Worm (Caenorhabditis elegans): Measurements from ENCODE around the gene phlp-2.
A peak's percentile ranks its signal among the peaks of the same experiment; 100 is the strongest.

Gene phlp-2

DNA sequence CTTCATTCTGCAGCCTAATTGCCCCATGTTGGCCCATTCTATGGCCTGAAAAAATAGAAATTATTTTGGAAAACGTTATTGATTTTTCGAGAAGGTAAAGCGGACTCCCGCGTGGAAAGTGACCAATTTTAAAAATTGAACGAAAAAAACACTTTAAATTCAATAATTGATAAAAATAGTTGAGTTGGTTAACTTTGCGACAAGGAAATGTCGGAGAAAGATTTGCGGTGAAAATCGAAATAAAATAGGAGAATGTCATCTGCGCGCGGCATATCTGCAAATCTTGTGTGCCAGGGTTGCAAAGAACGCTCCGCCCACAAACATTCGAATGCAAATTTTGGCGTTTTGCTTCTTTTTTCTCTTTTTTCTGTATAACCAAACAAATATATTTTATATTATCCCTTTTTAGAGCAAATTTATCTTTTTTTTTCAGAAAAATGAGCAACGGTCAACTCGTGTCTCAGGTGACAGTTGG, 38.3 kb upstream of the phlp-2 start, which contains the start of the genes rnf-121 and C16C10.4 (continued):
- TF ChIP-seq rpc-1 (optimal IDR thresholded peaks at IDR 0.05) (peak; percentile 56), rpc-1 (tag; optimal IDR thresholded peaks at IDR 0.05) (no peak), madf-6 (GFP tag; IDR thresholded peaks at IDR 0.05) (peak; percentile 82), D2030.7 (GFP tag; IDR thresholded peaks at IDR 0.05) (peak; percentile 61; the same call in 1 of the 2 replicates), nhr-80 (tag; optimal IDR thresholded peaks at IDR 0.05) (peak; percentile 1), snpc-1.1 (tag; optimal IDR thresholded peaks at IDR 0.05; ENCODE audit: insufficient read depth) (peak; percentile 31), unc-130 (GFP tag; optimal IDR thresholded peaks at IDR 0.05) (peak; percentile 73), tlf-1 (GFP tag; optimal IDR thresholded peaks at IDR 0.05) (peak; percentile 38), ZK185.1 (tag; optimal IDR thresholded peaks at IDR 0.05; ENCODE audit: poor library complexity, severe bottlenecking) (peak; percentile 86), snpc-1.3 (tag; optimal IDR thresholded peaks at IDR 0.05; ENCODE audit: insufficient read depth) (peak; percentile 71), F37B4.10 (GFP tag; IDR thresholded peaks at IDR 0.05) (no peak), repo-1 (tag; optimal IDR thresholded peaks at IDR 0.05) (peak; percentile 4), die-1 (tag; optimal IDR thresholded peaks at IDR 0.05) (peak; percentile 50), athp-1 (tag; optimal IDR thresholded peaks at IDR 0.05) (peak; percentile 40), ztf-25 (GFP tag; IDR thresholded peaks at IDR 0.05) (0 out of 2 replicates have a peak, but pooled peaks have one; percentile 30), lin-35 (GFP tag; optimal IDR thresholded peaks at IDR 0.05) (peak in 1 of 3 experiments; percentile 25), F22D6.2 (tag; optimal IDR thresholded peaks at IDR 0.05) (peak; percentile 20), xnd-1 (tag; optimal IDR thresholded peaks at IDR 0.05) (peak; percentile 38), B0336.3 (GFP tag; IDR thresholded peaks at IDR 0.05) (peak; percentile 20; the same call in 1 of the 2 replicates), let-607 (tag; optimal IDR thresholded peaks at IDR 0.05) (peak in 1 of 2 experiments; percentile 42), F23B12.7 (tag; optimal IDR thresholded peaks at IDR 0.05; ENCODE audit: insufficient read depth) (peak; percentile 67), him-1 (tag; optimal IDR thresholded peaks at IDR 0.05) (peak; percentile 0), pbrm-1 (GFP tag; IDR thresholded peaks at IDR 0.05) (peak; percentile 31; the same call in 1 of the 2 replicates), sptf-2 (GFP tag; optimal IDR thresholded peaks at IDR 0.05) (no peak), lsl-1 (GFP tag; optimal IDR thresholded peaks at IDR 0.05) (peak; percentile 47), snpc-4 (GFP tag; optimal IDR thresholded peaks at IDR 0.05) (peak; percentile 5), snpc-4 (tag; optimal IDR thresholded peaks at IDR 0.05) (peak in 2 of 4 experiments; percentile 28 to 54), dox-1 (GFP tag; IDR thresholded peaks at IDR 0.05) (peak; percentile 68; the same call in 1 of the 2 replicates)

DNA sequence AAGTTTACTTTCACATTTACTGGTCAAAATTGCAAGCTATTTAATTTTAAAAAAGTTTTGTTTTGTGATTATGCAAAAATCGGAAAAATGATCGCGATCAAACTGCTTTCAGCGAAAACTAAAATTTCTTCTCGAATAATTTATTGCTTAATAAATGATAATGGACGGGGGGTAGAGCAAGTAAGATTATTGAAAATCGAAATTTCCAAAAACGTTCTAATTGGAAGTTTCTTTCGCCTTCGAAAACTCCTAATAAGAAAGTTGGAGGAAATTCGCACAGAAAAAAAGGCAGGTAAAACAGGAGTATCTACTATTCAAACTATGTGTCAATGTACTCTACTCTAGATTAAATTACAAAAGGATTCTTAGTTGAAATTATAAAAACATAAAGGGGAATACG, 37.1 kb upstream of the phlp-2 start:
- TF ChIP-seq cebp-2 (GFP tag; IDR thresholded peaks at IDR 0.05) (peak; percentile 61; the same call in 1 of the 2 replicates), nhr-179 (tag; optimal IDR thresholded peaks at IDR 0.05) (no peak), ccch-3 (GFP tag; optimal IDR thresholded peaks at IDR 0.05) (no peak), let-607 (tag; optimal IDR thresholded peaks at IDR 0.05) (peak in 1 of 2 experiments; percentile 11), him-1 (tag; optimal IDR thresholded peaks at IDR 0.05) (peak; percentile 63), sdz-38 (tag; optimal IDR thresholded peaks at IDR 0.05) (no peak), hsf-1 (GFP tag; IDR thresholded peaks at IDR 0.05) (peak; percentile 77), nfya-1 (tag; optimal IDR thresholded peaks at IDR 0.05; ENCODE audit: borderline replicate concordance, insufficient read depth) (no peak), lin-26 (GFP tag; IDR thresholded peaks at IDR 0.05) (no peak; the same call in 1 of the 2 replicates), ceh-100 (GFP tag; IDR thresholded peaks at IDR 0.05) (peak; percentile 32; the same call in 1 of the 2 replicates), mxl-1 (tag; optimal IDR thresholded peaks at IDR 0.05) (no peak), ztf-18 (tag; optimal IDR thresholded peaks at IDR 0.05) (no peak), ztf-3 (GFP tag; optimal IDR thresholded peaks at IDR 0.05) (no peak), ztf-22 (GFP tag; optimal IDR thresholded peaks at IDR 0.05) (no peak), aptf-2 (GFP tag; conservative IDR thresholded peaks at IDR 0.05) (no peak), nhr-90 (tag; optimal IDR thresholded peaks at IDR 0.05) (no peak), nfya-2 (GFP tag; IDR thresholded peaks at IDR 0.05) (peak; percentile 83; the same call in 1 of the 2 replicates), hmg-1.2 (GFP tag; IDR thresholded peaks at IDR 0.05) (peak; percentile 35; the same call in 1 of the 2 replicates), egrh-3 (GFP tag; IDR thresholded peaks at IDR 0.05) (no peak), madf-8 (GFP tag; conservative IDR thresholded peaks at IDR 0.05) (no peak), bed-1 (GFP tag; IDR thresholded peaks at IDR 0.05) (no peak), T26A5.8 (tag; optimal IDR thresholded peaks at IDR 0.05) (peak; percentile 15)
